Worm (Caenorhabditis elegans) whole organism, early embryonic: ENCODE data around the gene F41C3.7.

Experiments
- aly-1 ChIP-seq: sonication (generic microtip); optimal IDR thresholded peaks from 2 replicates; lab custom pipeline; 2016; ENCODE audit warnings: missing genetic modification characterization, missing compliant biosample characterization
- ama-1 ChIP-seq: fragments of 150-350 bp; optimal IDR thresholded peaks from 2 replicates; lab custom pipeline; 2014
- flt-1 ChIP-seq: fragments of 200-800 bp; sonication (Bioruptor generic); IDR thresholded peaks from 2 replicates; pipeline ENCODE4 v1.3.6; 2022; ENCODE audit warnings: missing genetic modification characterization, missing compliant biosample characterization
- scrt-1 ChIP-seq: fragments of 200-800 bp; sonication (Bioruptor generic); IDR thresholded peaks from 2 replicates; pipeline ENCODE4 v1.3.6; 2022; ENCODE audit warnings: missing genetic modification characterization, missing compliant biosample characterization
- sea-1 ChIP-seq: fragments of 200-800 bp; sonication (Bioruptor generic); conservative IDR thresholded peaks from 2 replicates; pipeline ENCODE4 v1.3.6; 2022; ENCODE audit warnings: missing genetic modification characterization, missing compliant biosample characterization
- tbx-37 ChIP-seq: fragments of 200-800 bp; sonication (Bioruptor generic); conservative IDR thresholded peaks from 2 replicates; pipeline ENCODE4 v1.3.6; 2022; ENCODE audit warnings: missing genetic modification reagents, missing genetic modification characterization, missing compliant biosample characterization

DNA sequence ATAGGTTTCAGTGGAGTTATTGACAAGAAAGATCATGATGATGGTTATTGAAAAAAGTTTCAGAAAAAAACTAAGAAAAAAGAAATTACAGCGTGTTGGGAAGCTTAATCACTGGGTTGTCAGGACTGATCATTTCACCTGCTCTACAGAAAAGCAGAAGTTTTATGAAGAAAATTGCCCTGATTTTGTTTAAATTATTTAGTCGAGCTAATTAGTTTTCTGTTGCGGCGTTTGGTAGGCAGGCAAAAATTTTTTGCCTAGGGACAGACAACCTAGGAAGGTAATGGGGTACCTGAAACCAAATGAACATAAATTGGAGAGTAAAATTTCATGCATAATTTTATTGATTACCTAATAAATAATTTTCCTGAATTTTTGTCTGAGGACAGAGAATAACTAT is 46.1 kb upstream of the F41C3.7 start, which contains the start of gene sre-40:
- TF ChIP-seq ama-1 (lab: Kevin White, UChicago) (no peak), scrt-1 (GFP tag; lab: Robert Waterston, UW) (no peak), tbx-37 (GFP tag; lab: Robert Waterston, UW) (no peak), flt-1 (no peak), sea-1 (GFP tag; lab: Robert Waterston, UW) (no peak), aly-1 (no peak)
